Fruit fly (Drosophila melanogaster) whole organism, prepupa: ENCODE data around the gene ND-20L.

Experiments
- CG10669 ChIP-seq: fragments of 200-800 bp; sonication (Bioruptor generic); optimal IDR thresholded peaks from 3 replicates; lab custom pipeline; 2018; ENCODE audit warnings: missing biosample characterization, mild to moderate bottlenecking, missing genetic modification characterization, moderate library complexity
- CG11762 ChIP-seq: fragments of 200-800 bp; sonication (Bioruptor generic); optimal IDR thresholded peaks from 3 replicates; lab custom pipeline; 2016; ENCODE audit warnings: missing biosample characterization, missing genetic modification characterization; ENCODE audit not compliant: insufficient read depth
- CG11902 ChIP-seq: fragments of 200-800 bp; sonication (Bioruptor generic); optimal IDR thresholded peaks from 3 replicates; lab custom pipeline; 2016; ENCODE audit warnings: missing biosample characterization, missing genetic modification characterization
- CG15336 ChIP-seq: fragments of 200-800 bp; sonication (Bioruptor generic); IDR thresholded peaks from 2 replicates; pipeline ENCODE4 v1.3.6; 2022; ENCODE audit warnings: missing biosample characterization, missing genetic modification characterization
- CG1621 ChIP-seq: fragments of 200-800 bp; sonication (Bioruptor generic); optimal IDR thresholded peaks from 3 replicates; lab custom pipeline; 2018; ENCODE audit warnings: missing biosample characterization, mild to moderate bottlenecking, missing genetic modification characterization
- CG16779 ChIP-seq: fragments of 200-800 bp; sonication (Bioruptor generic); optimal IDR thresholded peaks from 3 replicates; lab custom pipeline; 2017; ENCODE audit warnings: missing biosample characterization, mild to moderate bottlenecking, missing genetic modification characterization
- CG3032 ChIP-seq: fragments of 200-800 bp; optimal IDR thresholded peaks from 2 replicates; lab custom pipeline; 2019; ENCODE audit warnings: missing biosample characterization, mild to moderate bottlenecking, missing genetic modification characterization, moderate library complexity
- CG32006 ChIP-seq: fragments of 200-800 bp; sonication (Bioruptor generic); optimal IDR thresholded peaks from 3 replicates; lab custom pipeline; 2017; ENCODE audit warnings: missing biosample characterization, mild to moderate bottlenecking, missing genetic modification characterization
- CG34406 ChIP-seq: fragments of 200-800 bp; sonication (Bioruptor generic); optimal IDR thresholded peaks from 3 replicates; lab custom pipeline; 2016; ENCODE audit warnings: missing biosample characterization, missing genetic modification characterization
- CG3919 ChIP-seq: fragments of 200-800 bp; sonication (Bioruptor generic); optimal IDR thresholded peaks from 3 replicates; lab custom pipeline; 2016; ENCODE audit warnings: missing biosample characterization, missing genetic modification characterization
- CG4318 ChIP-seq: fragments of 200-800 bp; sonication (Bioruptor generic); optimal IDR thresholded peaks from 3 replicates; lab custom pipeline; 2017; ENCODE audit warnings: missing biosample characterization, mild to moderate bottlenecking, missing genetic modification characterization
- CG6163 ChIP-seq: fragments of 200-800 bp; sonication (Bioruptor generic); IDR thresholded peaks from 3 replicates; pipeline ENCODE4 v1.3.6; 2022; ENCODE audit warnings: missing biosample characterization, missing genetic modification characterization
- CG6276 ChIP-seq: fragments of 200-800 bp; sonication (Bioruptor generic); optimal IDR thresholded peaks from 2 replicates; lab custom pipeline; 2017; ENCODE audit warnings: missing biosample characterization, mild to moderate bottlenecking, missing genetic modification characterization
- CG6854 ChIP-seq: fragments of 200-800 bp; sonication (Bioruptor generic); optimal IDR thresholded peaks from 2 replicates; lab custom pipeline; 2017; ENCODE audit warnings: missing biosample characterization, mild to moderate bottlenecking, missing genetic modification characterization
- CG8119 ChIP-seq: fragments of 200-800 bp; sonication (Bioruptor generic); IDR thresholded peaks from 3 replicates; pipeline ENCODE4 v1.3.6; 2022; ENCODE audit warnings: missing biosample characterization, missing genetic modification characterization
- CG8319 ChIP-seq: fragments of 200-800 bp; sonication (Bioruptor generic); optimal IDR thresholded peaks from 3 replicates; lab custom pipeline; 2016; ENCODE audit warnings: missing biosample characterization, missing genetic modification characterization
- Eip75B ChIP-seq: fragments of 200-800 bp; sonication (Bioruptor generic); optimal IDR thresholded peaks from 3 replicates; lab custom pipeline; 2016; ENCODE audit warnings: missing biosample characterization, missing genetic modification characterization
- Eip78C ChIP-seq: fragments of 200-800 bp; sonication (Bioruptor generic); peaks from one replicate; lab custom pipeline; 2016; ENCODE audit warnings: missing biosample characterization, missing genetic modification characterization
- Ets21C ChIP-seq: fragments of 200-800 bp; sonication (Bioruptor generic); optimal IDR thresholded peaks from 3 replicates; lab custom pipeline; 2016; ENCODE audit warnings: missing biosample characterization, missing genetic modification characterization
- Gug ChIP-seq: fragments of 200-800 bp; sonication (Bioruptor generic); IDR thresholded peaks from 2 replicates; pipeline ENCODE4 v1.3.6; 2022; ENCODE audit warnings: missing biosample characterization, missing genetic modification characterization
- Hr38 ChIP-seq: sonication (Bioruptor generic); optimal IDR thresholded peaks from 2 replicates; lab custom pipeline; 2016; ENCODE audit warnings: missing biosample characterization, missing genetic modification characterization
- Hr39 ChIP-seq: fragments of 200-800 bp; sonication (Bioruptor generic); optimal IDR thresholded peaks from 2 replicates; lab custom pipeline; 2016; ENCODE audit warnings: missing biosample characterization, missing genetic modification characterization
- Hr4 ChIP-seq: fragments of 200-800 bp; sonication (Bioruptor generic); optimal IDR thresholded peaks from 3 replicates; lab custom pipeline; 2016; ENCODE audit warnings: missing biosample characterization, missing genetic modification characterization
- Lpt ChIP-seq: fragments of 200-800 bp; sonication (Bioruptor generic); optimal IDR thresholded peaks from 3 replicates; lab custom pipeline; 2016; ENCODE audit warnings: missing biosample characterization, missing genetic modification characterization
- Met ChIP-seq: fragments of 200-800 bp; sonication (Bioruptor generic); optimal IDR thresholded peaks from 3 replicates; lab custom pipeline; 2016; ENCODE audit warnings: missing biosample characterization, missing genetic modification characterization
- Smox ChIP-seq: fragments of 200-800 bp; sonication (Bioruptor generic); optimal IDR thresholded peaks from 3 replicates; lab custom pipeline; 2016; ENCODE audit warnings: missing biosample characterization, missing genetic modification characterization
- Sox102F ChIP-seq: fragments of 200-800 bp; sonication (Bioruptor generic); optimal IDR thresholded peaks from 2 replicates; lab custom pipeline; 2016; ENCODE audit warnings: missing biosample characterization, mild to moderate bottlenecking, missing genetic modification characterization
- cyc ChIP-seq: fragments of 200-800 bp; sonication (Bioruptor generic); optimal IDR thresholded peaks from 3 replicates; lab custom pipeline; 2016; ENCODE audit warnings: missing biosample characterization, missing genetic modification characterization
- dac ChIP-seq: fragments of 200-800 bp; sonication (Bioruptor generic); optimal IDR thresholded peaks from 2 replicates; lab custom pipeline; 2017; ENCODE audit warnings: missing biosample characterization, mild to moderate bottlenecking, missing genetic modification characterization
- dsx ChIP-seq: fragments of 200-800 bp; optimal IDR thresholded peaks from 3 replicates; lab custom pipeline; 2019; ENCODE audit warnings: missing biosample characterization, mild to moderate bottlenecking, missing genetic modification characterization, moderate library complexity; ENCODE audit not compliant: poor library complexity, severe bottlenecking
- eg ChIP-seq: fragments of 200-800 bp; sonication (Bioruptor generic); IDR thresholded peaks from 3 replicates; pipeline ENCODE4 v1.3.6; 2022; ENCODE audit warnings: missing biosample characterization, missing genetic modification characterization
- esn ChIP-seq: fragments of 200-800 bp; sonication (Bioruptor generic); optimal IDR thresholded peaks from 2 replicates; lab custom pipeline; 2016; ENCODE audit warnings: missing biosample characterization, mild to moderate bottlenecking, missing genetic modification characterization, moderate library complexity
- fd59A ChIP-seq: fragments of 200-800 bp; sonication (Bioruptor generic); optimal IDR thresholded peaks from 2 replicates; lab custom pipeline; 2017; ENCODE audit warnings: missing biosample characterization, mild to moderate bottlenecking, missing genetic modification characterization, missing genetic modification reagents
- net ChIP-seq: fragments of 200-800 bp; sonication (Bioruptor generic); optimal IDR thresholded peaks from 3 replicates; lab custom pipeline; 2016; ENCODE audit warnings: missing biosample characterization, missing genetic modification characterization
- pdm3 ChIP-seq: fragments of 200-800 bp; sonication (Bioruptor generic); optimal IDR thresholded peaks from 3 replicates; lab custom pipeline; 2016; ENCODE audit warnings: missing biosample characterization, missing genetic modification characterization
- salr ChIP-seq, 2 experiments: fragments of 200-800 bp; sonication (Bioruptor generic); optimal IDR thresholded peaks; 3 replicates each; lab custom pipeline; 2016 to 2018; ENCODE audit warnings: missing biosample characterization in 2 of 2, missing genetic modification characterization in 2 of 2, mild to moderate bottlenecking in 1 of 2
- svp ChIP-seq: fragments of 200-800 bp; sonication (Bioruptor generic); peaks from one replicate; lab custom pipeline; 2016; ENCODE audit warnings: missing biosample characterization, missing genetic modification characterization

The ND-20L gene

DNA sequence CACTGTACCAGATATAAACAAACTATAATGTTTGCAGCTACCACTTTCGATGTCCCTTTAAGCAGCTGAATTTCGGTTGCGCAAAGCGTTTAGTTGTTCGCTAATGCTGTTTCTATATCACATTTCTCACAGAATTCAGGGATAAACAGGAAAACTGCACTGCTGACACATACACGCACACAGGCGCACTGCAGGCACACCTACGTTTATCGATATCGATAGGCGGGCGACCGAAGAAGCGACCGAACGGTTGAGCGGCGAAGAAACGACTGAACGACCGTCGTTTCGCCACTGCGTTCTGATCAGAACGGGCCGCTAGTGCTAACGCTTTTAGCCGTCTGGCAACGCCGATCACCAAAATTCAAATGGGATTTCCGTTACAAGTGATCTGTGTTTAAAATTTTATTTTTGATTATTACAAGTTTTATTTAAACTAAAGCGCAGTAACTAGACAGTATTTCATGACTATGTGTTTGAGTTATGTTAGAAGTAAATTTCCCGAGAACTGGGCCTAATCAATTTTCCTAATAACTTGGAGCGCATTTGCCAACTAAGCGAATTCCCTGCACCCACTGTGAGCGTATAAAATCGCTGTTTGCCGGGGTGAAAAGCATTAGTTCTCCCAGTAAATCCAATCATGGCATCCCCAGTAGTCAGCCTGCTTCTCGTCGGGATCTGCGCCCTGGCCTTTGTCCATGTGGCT, 22.1 kb upstream of the ND-20L start, which contains the start of the genes CG2310 and Diedel:
Gene CG2310, minus strand, starts transcription at position 277 of the 703 bp plus-strand sequence.
Gene Diedel, plus strand, starts transcription at position 611 of the 703 bp plus-strand sequence.
- TF ChIP-seq Gug (GFP tag; lab: Robert Waterston, UW), result no peak
- peak; percentile 18 for TF ChIP-seq CG1621 (tag; lab: Kevin White, UChicago)
- no peak for TF ChIP-seq Smox (GFP tag; lab: Kevin White, UChicago)
- TF ChIP-seq CG16779 (tag; lab: Kevin White, UChicago), result no peak
- TF ChIP-seq CG8119 (GFP tag; lab: Robert Waterston, UW), result no peak
- TF ChIP-seq CG6854 (GFP tag; lab: Kevin White, UChicago), result no peak
- TF ChIP-seq svp (GFP tag; lab: Kevin White, UChicago), result peak; percentile 72
- TF ChIP-seq CG4318, result no peak
- TF ChIP-seq Hr38 (GFP tag; lab: Kevin White, UChicago), result no peak
- TF ChIP-seq Hr39, result no peak
- TF ChIP-seq salr (GFP tag; optimal IDR thresholded peaks at IDR 0.05; lab: Kevin White, UChicago), result no peak
- no peak for TF ChIP-seq Lpt (GFP tag; lab: Kevin White, UChicago)
- 0 out of 3 replicates have a peak, but pooled peaks have one; percentile 6 for TF ChIP-seq eg (GFP tag; lab: Robert Waterston, UW)
- TF ChIP-seq CG15336 (GFP tag; lab: Robert Waterston, UW), result 0 out of 2 replicates have a peak, but pooled peaks have one; percentile 16
- 0 out of 3 replicates have a peak, but pooled peaks have one; percentile 19 for TF ChIP-seq CG6163
- TF ChIP-seq CG3032 (tag; lab: Kevin White, UChicago), result no peak
- peak; percentile 28 for TF ChIP-seq esn

DNA sequence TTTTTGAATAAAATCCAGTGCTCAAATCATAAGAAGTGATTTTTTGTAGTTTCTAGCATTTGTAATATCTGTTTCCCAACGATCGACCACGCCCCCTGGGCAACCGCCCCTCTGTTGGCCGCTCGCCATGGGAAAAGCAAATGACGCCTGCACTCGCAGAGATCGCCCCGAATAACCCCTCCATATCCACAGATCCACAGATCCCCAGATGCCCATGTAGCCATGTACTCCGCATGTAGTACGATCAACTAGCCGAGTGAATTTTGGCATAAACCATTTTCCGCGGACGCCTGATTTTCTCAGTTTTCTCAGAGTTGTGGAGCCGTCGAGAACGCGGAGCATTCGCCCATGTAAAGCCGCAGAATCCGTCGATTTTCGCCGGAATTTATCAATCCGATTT, 21.0 kb upstream of the ND-20L start, which contains the start of gene FipoQ:
Gene FipoQ, plus strand, starts transcription at position 301 of the 400 bp plus-strand sequence.
- no peak for TF ChIP-seq dac (GFP tag; lab: Kevin White, UChicago)
- no peak for TF ChIP-seq CG8119 (GFP tag; lab: Robert Waterston, UW)
- no peak for TF ChIP-seq CG34406
- TF ChIP-seq pdm3 (GFP tag; lab: Kevin White, UChicago), result no peak
- no peak for TF ChIP-seq CG3919
- TF ChIP-seq CG16779 (tag; lab: Kevin White, UChicago), result no peak
- TF ChIP-seq Ets21C (GFP tag; lab: Kevin White, UChicago), result no peak
- no peak for TF ChIP-seq CG11902 (GFP tag; lab: Kevin White, UChicago)
- TF ChIP-seq Eip78C (GFP tag; lab: Kevin White, UChicago), result no peak
- TF ChIP-seq CG32006 (GFP tag; lab: Kevin White, UChicago), result no peak
- no peak for TF ChIP-seq salr (GFP tag; optimal IDR thresholded peaks at IDR 0.05; lab: Kevin White, UChicago)
- TF ChIP-seq CG1621 (tag; lab: Kevin White, UChicago), result no peak
- TF ChIP-seq CG8319 (GFP tag; lab: Kevin White, UChicago), result no peak

DNA sequence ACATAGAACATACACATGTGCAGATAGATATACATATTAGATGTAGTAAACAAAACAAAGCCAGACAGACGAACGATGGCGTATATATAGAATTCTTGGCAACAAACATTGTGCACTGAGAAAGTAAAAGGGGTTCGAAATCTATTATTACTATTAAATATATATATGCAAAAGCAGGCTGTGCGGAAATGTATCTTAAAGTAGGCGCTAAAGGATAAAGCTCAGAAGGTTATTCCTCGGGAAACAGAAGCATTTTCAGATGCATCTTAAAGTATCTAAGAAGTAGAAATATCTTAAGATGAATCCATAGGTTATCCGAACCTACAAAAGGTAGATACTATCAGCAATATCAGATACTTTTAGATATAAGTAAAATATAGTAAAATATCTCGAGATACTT, 19.7 kb upstream of the ND-20L start:
- TF ChIP-seq Hr4 (GFP tag; lab: Kevin White, UChicago) (peak; percentile 3), Sox102F (no peak)

DNA sequence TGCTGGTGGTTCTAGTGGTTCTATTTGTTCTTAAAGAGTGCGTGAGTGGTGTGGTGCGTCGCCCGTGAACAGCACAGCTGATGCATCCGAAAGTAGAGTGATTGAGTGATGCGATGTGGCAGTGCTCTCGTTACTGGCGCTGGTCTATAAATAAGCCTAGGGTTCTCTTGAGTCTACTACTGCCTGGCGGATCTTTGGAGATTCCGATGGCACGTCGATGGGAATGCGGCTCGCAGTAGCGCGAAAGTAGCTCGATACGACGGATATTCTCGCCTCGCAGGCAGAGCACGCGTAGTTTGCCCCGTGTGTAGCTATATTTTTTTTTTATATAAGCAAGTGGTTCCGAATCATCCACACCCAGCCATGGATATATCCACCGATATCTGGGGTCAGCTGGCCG, 19.2 kb upstream of the ND-20L start:
- TF ChIP-seq CG11762 (no peak), CG6163 (0 out of 3 replicates have a peak, but pooled peaks have one; percentile 13)

DNA sequence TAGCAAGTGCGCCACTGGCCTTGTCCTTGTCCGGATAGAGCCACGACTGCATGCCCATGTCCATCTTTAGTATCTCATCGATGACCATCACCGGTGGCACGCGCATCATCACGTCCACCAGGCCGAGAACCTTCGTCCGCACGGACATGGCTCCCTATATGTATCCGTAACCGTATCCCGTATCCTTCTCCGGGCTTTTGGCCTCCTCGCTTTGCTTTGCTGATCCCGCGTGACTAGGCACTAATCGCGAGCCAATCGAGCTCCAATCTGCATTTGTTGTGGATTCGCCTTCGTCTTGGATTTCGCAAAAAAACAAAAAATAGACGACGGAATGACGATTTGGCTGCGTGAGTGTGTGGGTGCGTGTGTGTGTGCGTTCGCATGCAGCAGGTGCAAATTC, 12.5 kb upstream of the ND-20L start:
- TF ChIP-seq CG16779 (tag; lab: Kevin White, UChicago) (no peak), Eip75B (GFP tag; lab: Kevin White, UChicago) (no peak), dac (GFP tag; lab: Kevin White, UChicago) (no peak), net (GFP tag; lab: Kevin White, UChicago) (no peak), CG8119 (GFP tag; lab: Robert Waterston, UW) (no peak), dsx (GFP tag; lab: Kevin White, UChicago) (no peak), cyc (GFP tag; lab: Kevin White, UChicago) (no peak), fd59A (GFP tag; lab: Kevin White, UChicago) (no peak), Lpt (GFP tag; lab: Kevin White, UChicago) (no peak), CG6276 (GFP tag; lab: Kevin White, UChicago) (no peak), Met (GFP tag; lab: Kevin White, UChicago) (no peak), CG10669 (no peak)
